Worm (Caenorhabditis elegans) whole organism, L4 larva: Measurements from ENCODE around the gene srlf-5.

ENCODE experiments used
- F44E2.7 ChIP-seq: fragments of 200-800 bp; sonication (Bioruptor generic); IDR thresholded peaks from 2 replicates; pipeline ENCODE4 v2.1.2; 2022; ENCODE audit warnings: missing genetic modification characterization, missing compliant biosample characterization
- daf-12 ChIP-seq: fragments of 150-350 bp; optimal IDR thresholded peaks from 2 replicates; lab custom pipeline; 2014; ENCODE audit warnings: missing biosample characterization, missing genetic modification reagents, missing genetic modification characterization
- nhr-237 ChIP-seq: sonication (generic microtip); optimal IDR thresholded peaks from 2 replicates; lab custom pipeline; 2017; ENCODE audit warnings: missing biosample characterization, missing genetic modification characterization
- nhr-48 ChIP-seq: sonication (generic microtip); optimal IDR thresholded peaks from 2 replicates; lab custom pipeline; 2016; ENCODE audit warnings: mild to moderate bottlenecking, missing genetic modification characterization, missing compliant biosample characterization
- nhr-76 ChIP-seq: fragments of 150-350 bp; optimal IDR thresholded peaks from 2 replicates; lab custom pipeline; 2014; ENCODE audit warnings: missing biosample characterization, missing genetic modification characterization
- php-3 ChIP-seq: fragments of 200-800 bp; sonication (Bioruptor generic); IDR thresholded peaks from 2 replicates; pipeline ENCODE4 v1.3.6; 2022; ENCODE audit warnings: missing genetic modification reagents, missing genetic modification characterization, missing compliant biosample characterization
- pqm-1 ChIP-seq: sonication (generic microtip); optimal IDR thresholded peaks from 2 replicates; lab custom pipeline; 2017; ENCODE audit warnings: missing biosample characterization, missing genetic modification characterization
- unc-62 ChIP-seq, 3 experiments: fragments of 150-350 bp in 1 of 3; sonication (generic microtip); optimal IDR thresholded peaks in 2 of 3; peaks in 1 of 3; 1 replicate in 1 of 3; 2 replicates in 2 of 3; lab custom pipeline; 2014 to 2017; ENCODE audit warnings: missing biosample characterization in 3 of 3, missing genetic modification characterization in 3 of 3, missing genetic modification reagents in 3 of 3, missing genotype in 1 of 3
- ztf-11 ChIP-seq: fragments of 150-350 bp; optimal IDR thresholded peaks from 2 replicates; lab custom pipeline; 2014; ENCODE audit warnings: missing biosample characterization, missing genetic modification characterization

DNA sequence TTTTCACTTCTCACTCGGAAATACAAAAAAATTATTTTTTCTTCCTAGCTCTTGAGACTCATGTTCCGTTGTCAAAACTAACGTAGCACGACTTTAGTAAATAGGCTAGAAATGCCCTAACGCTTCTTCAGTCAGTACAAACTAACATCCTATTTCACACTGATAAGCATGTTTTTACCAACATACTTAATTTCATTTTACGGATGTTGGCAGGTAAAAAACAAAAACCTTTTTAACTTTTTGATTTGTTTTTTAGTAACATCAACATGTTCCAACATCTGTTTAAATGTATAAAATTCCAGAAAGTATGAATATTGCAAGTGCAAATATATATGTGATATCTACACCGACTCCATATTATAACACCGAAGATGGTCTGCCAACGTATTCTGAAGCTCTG is 26.3 kb downstream of the srlf-5 start, which contains the start of gene K08D8.10:
- TF ChIP-seq nhr-48 (tag; lab: Kevin White, UChicago) (no peak), daf-12 (tag; lab: Kevin White, UChicago) (no peak), pqm-1 (no peak), nhr-76 (no peak), unc-62 (GFP tag; optimal IDR thresholded peaks at IDR 0.05 in 1 of 2; lab: Kevin White, UChicago) (no peak), unc-62 (tag; optimal IDR thresholded peaks at IDR 0.05; lab: Kevin White, UChicago) (no peak), F44E2.7 (GFP tag; lab: Robert Waterston, UW) (no peak), php-3 (GFP tag; lab: Robert Waterston, UW) (no peak), nhr-237 (tag; lab: Kevin White, UChicago) (no peak), ztf-11 (tag; lab: Kevin White, UChicago) (no peak)
